Fruit fly (Drosophila melanogaster): Measurements from ENCODE around the gene Vm34Ca.

DNA sequence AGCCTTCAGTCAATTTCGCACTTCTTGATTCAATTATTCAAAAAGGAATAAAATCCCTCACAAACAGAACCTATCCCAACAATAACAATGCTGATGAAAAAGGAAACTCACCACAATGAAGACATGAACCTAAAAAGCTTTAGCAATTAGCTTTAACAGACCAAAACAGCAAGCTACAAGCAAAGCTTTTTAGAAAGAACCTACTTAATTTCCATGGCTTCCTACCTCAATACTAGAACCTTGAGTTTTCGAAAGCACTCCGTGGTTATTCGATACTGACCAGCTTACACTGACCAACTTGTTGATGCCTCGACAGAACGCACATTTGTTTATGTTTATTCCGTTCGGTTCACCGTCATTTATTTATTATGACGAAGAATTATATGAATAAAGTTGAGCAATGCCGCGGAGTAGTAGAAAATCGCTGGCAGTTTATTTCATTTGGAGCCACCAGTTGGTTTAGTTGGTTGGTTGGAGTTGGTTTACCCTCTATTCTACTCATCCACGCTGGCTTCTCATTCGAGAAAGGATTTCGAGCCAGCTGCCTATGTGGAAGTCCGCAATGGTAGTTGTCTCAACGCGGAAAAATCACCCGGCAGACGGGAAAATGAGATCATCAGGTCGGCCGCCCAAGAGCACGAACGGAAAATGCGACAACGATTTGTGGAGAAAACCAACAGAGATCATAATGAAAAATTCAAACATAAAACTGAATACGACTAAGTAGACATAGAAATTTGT is 47.7 kb upstream of the Vm34Ca start, which contains the start of gene CG42810:
- TF ChIP-seq CG3032 (tag; optimal IDR thresholded peaks at IDR 0.05) (no peak), CG6854 (GFP tag; optimal IDR thresholded peaks at IDR 0.05) (no peak)
